Worm (Caenorhabditis elegans): ENCODE measurements around the gene Y44A6B.3.

Gene Y44A6B.3

DNA sequence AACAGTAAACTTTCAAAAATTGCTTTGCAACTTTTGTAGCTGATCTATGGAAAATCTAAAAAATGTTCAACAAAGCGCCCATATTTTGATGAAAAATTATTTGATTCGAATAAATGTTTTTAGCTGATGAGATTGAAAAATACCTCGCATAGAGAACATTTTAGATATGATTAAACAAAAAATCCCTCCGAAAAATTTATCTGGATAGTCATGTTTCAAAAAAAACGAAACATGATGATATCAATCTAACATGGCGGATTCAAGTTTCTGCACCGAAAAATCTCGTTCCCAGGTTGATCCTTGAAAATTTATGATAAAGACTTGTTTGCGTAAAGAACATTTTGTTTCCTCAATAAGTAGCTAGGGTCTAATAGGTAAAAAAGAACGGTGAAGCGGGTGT is 29.6 kb downstream of the Y44A6B.3 start, which contains the start of gene ttr-12:
Gene ttr-12, minus strand, starts transcription at position 101 of the 400 bp plus-strand sequence.
- no peak for TF ChIP-seq W03F9.2 (tag; optimal IDR thresholded peaks at IDR 0.05)
- no peak for TF ChIP-seq dao-5 (tag; optimal IDR thresholded peaks at IDR 0.05)
- TF ChIP-seq him-1 (tag; optimal IDR thresholded peaks at IDR 0.05) = no peak

DNA sequence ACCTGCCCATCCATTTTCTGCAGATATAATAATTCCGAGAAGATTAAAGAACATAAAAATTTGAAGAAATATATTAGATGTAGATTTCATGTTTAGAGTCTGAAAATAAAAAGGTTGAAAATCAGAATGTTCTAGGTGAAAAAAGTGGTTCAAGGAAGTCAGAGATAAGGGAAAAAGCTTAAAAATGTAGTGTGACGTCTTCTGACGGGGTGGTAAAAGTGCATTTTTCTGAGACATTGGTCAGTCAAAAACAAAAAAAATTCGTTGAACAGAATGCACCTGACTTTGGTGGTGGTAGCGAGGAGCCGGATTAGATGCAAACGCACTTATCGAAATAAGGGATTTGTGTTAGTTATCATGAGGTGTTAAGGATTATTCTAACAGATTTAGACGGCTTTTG is 31.6 kb downstream of the Y44A6B.3 start, which contains the start of gene F46B3.23:
Gene F46B3.23, minus strand, starts transcription at position 101 of the 400 bp plus-strand sequence.
- TF ChIP-seq him-1 (tag; optimal IDR thresholded peaks at IDR 0.05) (no peak), dao-5 (tag; optimal IDR thresholded peaks at IDR 0.05) (no peak), W03F9.2 (tag; optimal IDR thresholded peaks at IDR 0.05) (no peak)

ce11 chrV:20604606-20605155 is 33.6 kb downstream of the Y44A6B.3 start, which contains the start of gene ttr-57:
Gene ttr-57, plus strand, starts transcription at chrV:20605105.
- TF ChIP-seq dao-5 (tag; optimal IDR thresholded peaks at IDR 0.05) (no peak), him-1 (tag; optimal IDR thresholded peaks at IDR 0.05) (no peak), W03F9.2 (tag; optimal IDR thresholded peaks at IDR 0.05) (no peak)

DNA sequence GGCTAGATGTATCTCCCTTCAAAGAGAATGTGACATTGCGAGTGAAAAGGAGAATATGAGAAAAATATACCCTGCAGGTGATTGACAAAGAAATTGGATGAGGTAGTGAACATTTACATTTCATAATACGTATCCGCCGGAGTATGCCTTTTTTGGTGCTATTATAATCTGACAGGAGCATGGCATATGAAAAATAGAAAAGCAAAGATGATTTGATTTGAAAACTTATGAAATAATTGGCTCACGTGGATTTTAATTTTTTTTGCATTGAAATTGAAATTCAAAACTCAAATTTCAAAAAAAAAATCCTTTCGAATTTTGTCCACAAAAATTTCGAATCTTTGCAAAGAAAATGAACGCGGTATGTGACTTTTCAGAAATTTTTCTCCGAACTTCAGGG is 35.2 kb downstream of the Y44A6B.3 start, which contains the start of gene ttr-11:
Gene ttr-11, plus strand, starts transcription at position 301 of the 400 bp plus-strand sequence.
- no peak for TF ChIP-seq W03F9.2 (tag; optimal IDR thresholded peaks at IDR 0.05)
- TF ChIP-seq dao-5 (tag; optimal IDR thresholded peaks at IDR 0.05) = no peak
- TF ChIP-seq him-1 (tag; optimal IDR thresholded peaks at IDR 0.05) = no peak

DNA sequence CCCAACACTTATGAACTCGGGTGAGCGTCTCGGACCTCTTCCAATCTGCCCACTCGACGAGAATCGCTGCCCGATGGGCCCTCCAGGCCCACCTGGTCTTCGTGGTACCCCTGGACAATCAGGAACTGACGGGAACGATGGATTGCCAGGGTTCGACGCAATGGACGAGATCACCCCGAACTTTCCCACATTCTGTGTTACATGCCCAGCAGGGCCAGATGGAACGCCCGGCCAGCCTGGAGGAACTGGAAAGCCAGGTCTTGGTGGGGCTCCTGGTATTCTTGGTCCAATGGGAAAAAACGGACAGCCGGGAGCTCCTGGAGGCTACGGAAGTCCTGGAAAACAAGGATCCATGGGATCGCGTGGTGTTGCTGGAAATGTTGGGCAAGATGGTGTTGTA is 37.5 kb downstream of the Y44A6B.3 start:
- TF ChIP-seq him-1 (tag; optimal IDR thresholded peaks at IDR 0.05) = no peak
- TF ChIP-seq W03F9.2 (tag; optimal IDR thresholded peaks at IDR 0.05) = no peak
- no peak for TF ChIP-seq dao-5 (tag; optimal IDR thresholded peaks at IDR 0.05)

ce11 chrV:20599795-20600194 is 38.4 kb downstream of the Y44A6B.3 start, which contains the start of gene col-163:
Gene col-163, plus strand, starts transcription at chrV:20600095.
- TF ChIP-seq dao-5 (tag; optimal IDR thresholded peaks at IDR 0.05) (no peak), him-1 (tag; optimal IDR thresholded peaks at IDR 0.05) (no peak), W03F9.2 (tag; optimal IDR thresholded peaks at IDR 0.05) (no peak)

- TF ChIP-seq him-1 (tag; optimal IDR thresholded peaks at IDR 0.05) (no peak), dao-5 (tag; optimal IDR thresholded peaks at IDR 0.05) (no peak), W03F9.2 (tag; optimal IDR thresholded peaks at IDR 0.05) (no peak)
Measured at ce11 chrV:20597076-20597475, 41.2 kb downstream of the Y44A6B.3 start, which contains the start of gene F46B3.1. Gene F46B3.1, minus strand, starts transcription at chrV:20597176.

DNA sequence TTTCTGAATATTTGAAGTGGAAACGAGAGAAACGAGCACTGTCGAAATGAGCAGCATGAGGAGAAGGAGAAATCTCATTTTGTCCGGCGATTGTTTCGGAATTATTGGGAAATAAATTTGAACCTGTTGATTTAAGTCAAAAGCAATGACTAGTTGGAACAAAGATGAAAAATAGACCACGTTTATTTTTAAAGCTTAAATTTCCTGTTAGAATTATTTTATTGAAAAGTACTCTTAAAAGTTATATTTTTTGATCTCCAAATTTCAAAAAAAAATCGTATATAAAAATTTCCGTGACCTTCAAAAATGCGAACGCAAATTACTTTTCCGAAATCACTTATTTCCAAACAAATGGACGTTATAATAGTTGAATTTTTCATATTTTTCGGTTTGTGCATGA is 42.6 kb downstream of the Y44A6B.3 start, which contains the start of gene F26F2.11:
Gene F26F2.11, minus strand, starts transcription at position 101 of the 400 bp plus-strand sequence.
- TF ChIP-seq W03F9.2 (tag; optimal IDR thresholded peaks at IDR 0.05) (no peak), him-1 (tag; optimal IDR thresholded peaks at IDR 0.05) (no peak)

DNA sequence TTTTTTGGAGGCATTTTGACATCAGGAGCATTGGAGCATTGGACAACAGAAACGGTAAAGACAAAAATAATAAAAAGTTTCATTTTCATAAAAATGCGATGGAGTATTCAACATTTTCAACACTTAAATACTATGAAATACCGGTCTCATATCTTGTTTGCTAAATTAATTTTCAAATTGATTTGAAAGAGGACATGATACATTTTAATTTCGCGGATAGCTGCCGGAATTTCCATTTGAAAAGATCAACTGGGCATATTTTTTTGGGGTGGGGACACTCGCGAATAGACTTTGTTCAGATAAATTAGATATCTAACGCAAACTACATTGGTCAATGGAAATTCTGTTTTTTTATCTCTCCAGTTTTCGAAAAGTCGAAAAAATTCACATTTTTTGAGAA is 43.5 kb downstream of the Y44A6B.3 start, which contains the start of gene F26F2.10:
Gene F26F2.10, minus strand, starts transcription at position 101 of the 400 bp plus-strand sequence.
- TF ChIP-seq him-1 (tag; optimal IDR thresholded peaks at IDR 0.05) (no peak), W03F9.2 (tag; optimal IDR thresholded peaks at IDR 0.05) (no peak), dao-5 (tag; optimal IDR thresholded peaks at IDR 0.05) (no peak)

All from whole organism, L4/young adult.